Fruit fly (Drosophila melanogaster): Measurements from ENCODE around the gene CG17249.

- TF ChIP-seq CG15710 (tag; optimal IDR thresholded peaks at IDR 0.05) (peak; percentile 98), rn (GFP tag; IDR thresholded peaks at IDR 0.05) (peak; percentile 96), CG8301 (tag; optimal IDR thresholded peaks at IDR 0.05) (peak; percentile 95)
Measured at dm6 chr3L:1644920-1645567, 2.2 kb downstream of the CG17249 start, which contains the start of the genes alphaCOP and CG13919.
